Worm (Caenorhabditis elegans) whole organism, L1 larva: ENCODE measurements around the gene srxa-6.

Source experiments
- ama-1 ChIP-seq: fragments of 150-350 bp; optimal IDR thresholded peaks from 2 replicates; lab custom pipeline; 2014
- ceh-63 ChIP-seq: fragments of 200-800 bp; sonication (Bioruptor generic); optimal IDR thresholded peaks from 2 replicates; lab custom pipeline; 2018; ENCODE audit warnings: mild to moderate bottlenecking, missing genetic modification characterization, missing compliant biosample characterization
- ceh-88 ChIP-seq: fragments of 200-800 bp; sonication (Bioruptor generic); IDR thresholded peaks from 2 replicates; pipeline ENCODE4 v1.3.6; 2022; ENCODE audit warnings: missing genetic modification characterization, missing compliant biosample characterization
- efl-1 ChIP-seq, 4 experiments: fragments of 150-350 bp; optimal IDR thresholded peaks in 3 of 4; peaks in 1 of 4; 1 replicate in 1 of 4; 2 replicates in 3 of 4; lab custom pipeline; 2014; ENCODE audit warnings: missing biosample characterization in 2 of 4, missing genetic modification characterization in 2 of 4, missing genetic modification reagents in 2 of 4
- efl-3 ChIP-seq: fragments of 200-800 bp; sonication (Bioruptor generic); optimal IDR thresholded peaks from 2 replicates; lab custom pipeline; 2018; ENCODE audit warnings: mild to moderate bottlenecking, missing genetic modification characterization, missing compliant biosample characterization
- jun-1 ChIP-seq: fragments of 150-350 bp; optimal IDR thresholded peaks from 2 replicates; lab custom pipeline; 2014; ENCODE audit warnings: missing biosample characterization, missing genetic modification reagents, missing genetic modification characterization
- lin-15B ChIP-seq: fragments of 150-350 bp; sonication (generic microtip); optimal IDR thresholded peaks from 3 replicates; lab custom pipeline; 2014; ENCODE audit warnings: missing biosample characterization, missing genetic modification characterization
- lir-3 ChIP-seq: sonication (generic microtip); optimal IDR thresholded peaks from 2 replicates; lab custom pipeline; 2016; ENCODE audit warnings: mild to moderate bottlenecking, missing genetic modification characterization, moderate library complexity, missing compliant biosample characterization; ENCODE audit not compliant: poor library complexity
- nhr-11 ChIP-seq: fragments of 150-350 bp; optimal IDR thresholded peaks from 2 replicates; lab custom pipeline; 2014; ENCODE audit warnings: missing biosample characterization, missing genetic modification characterization
- nhr-20 ChIP-seq: sonication (generic microtip); optimal IDR thresholded peaks from 2 replicates; lab custom pipeline; 2016; ENCODE audit warnings: mild to moderate bottlenecking, missing genetic modification characterization, missing compliant biosample characterization
- skn-1 ChIP-seq: fragments of 150-350 bp; optimal IDR thresholded peaks from 2 replicates; lab custom pipeline; 2014; ENCODE audit warnings: missing biosample characterization, missing genetic modification characterization
- tbx-2 ChIP-seq: sonication (generic microtip); optimal IDR thresholded peaks from 2 replicates; lab custom pipeline; 2016; ENCODE audit warnings: missing genetic modification characterization, missing compliant biosample characterization
- unc-30 ChIP-seq: sonication (generic microtip); optimal IDR thresholded peaks from 2 replicates; lab custom pipeline; 2017; ENCODE audit warnings: missing biosample characterization, missing genetic modification characterization
- unc-62 ChIP-seq: fragments of 150-350 bp; optimal IDR thresholded peaks from 2 replicates; lab custom pipeline; 2014; ENCODE audit warnings: missing biosample characterization, missing genetic modification reagents, missing genetic modification characterization

DNA sequence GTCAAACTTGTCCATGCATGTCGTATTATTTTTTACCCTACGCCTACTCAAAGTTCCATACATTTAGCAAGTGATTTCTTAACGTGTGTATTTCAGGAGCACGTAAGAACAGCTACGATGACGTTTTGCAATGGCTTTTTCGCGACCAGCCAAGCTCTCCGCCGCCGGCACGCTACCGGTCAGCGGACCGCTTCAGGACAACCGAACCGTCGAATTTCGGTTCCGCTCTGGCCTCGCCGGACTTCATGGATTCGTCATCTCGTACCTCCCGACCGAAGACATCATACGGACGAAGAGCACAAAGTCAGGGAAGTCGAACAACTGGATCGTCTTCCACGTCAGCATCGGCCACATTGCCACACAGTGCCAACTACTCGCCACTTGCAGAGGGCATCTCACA is 48.9 kb downstream of the srxa-6 start:
- TF ChIP-seq efl-1 (optimal IDR thresholded peaks at IDR 0.05; lab: Kevin White, UChicago) = no peak
- TF ChIP-seq efl-1 (GFP tag; optimal IDR thresholded peaks at IDR 0.05 in 1 of 2; lab: Kevin White, UChicago) = peak in 1 of 2 experiments; percentile 30
- TF ChIP-seq ceh-63 (GFP tag; lab: Kevin White, UChicago) = no peak
- no peak for TF ChIP-seq unc-30
- TF ChIP-seq nhr-20 (tag; lab: Kevin White, UChicago) = no peak
- no peak for TF ChIP-seq lin-15B (tag; lab: Kevin White, UChicago)
- no peak for TF ChIP-seq unc-62 (GFP tag; lab: Kevin White, UChicago)
- no peak for TF ChIP-seq skn-1 (tag; lab: Kevin White, UChicago)
- TF ChIP-seq jun-1 (tag; lab: Kevin White, UChicago) = no peak
- no peak for TF ChIP-seq nhr-11 (tag; lab: Kevin White, UChicago)
- no peak for TF ChIP-seq efl-3
- TF ChIP-seq ama-1 = no peak
- no peak for TF ChIP-seq tbx-2 (tag; lab: Kevin White, UChicago)
- no peak for TF ChIP-seq lir-3
- TF ChIP-seq ceh-88 = no peak
